Fruit fly (Drosophila melanogaster) whole organism, embryonic: ENCODE results near the gene wds.

Source experiments
- Asciz ChIP-seq: fragments of 200-800 bp; sonication (Bioruptor generic); optimal IDR thresholded peaks from 2 replicates; lab custom pipeline; 2017; ENCODE audit warnings: missing biosample characterization, mild to moderate bottlenecking, missing genetic modification characterization, missing genetic modification reagents
- BtbVII ChIP-seq: fragments of 200-800 bp; sonication (Bioruptor generic); optimal IDR thresholded peaks from 3 replicates; lab custom pipeline; 2017; ENCODE audit warnings: missing biosample characterization, mild to moderate bottlenecking, missing genetic modification characterization
- Bteb2 ChIP-seq: fragments of 200-800 bp; sonication (Bioruptor generic); optimal IDR thresholded peaks from 2 replicates; lab custom pipeline; 2016; ENCODE audit warnings: missing biosample characterization, missing genetic modification characterization
- CG11247 ChIP-seq: fragments of 200-800 bp; sonication (Bioruptor generic); IDR thresholded peaks from 2 replicates; pipeline ENCODE4 v1.3.6; 2022; ENCODE audit warnings: missing biosample characterization, missing genetic modification characterization
- CG12659 ChIP-seq: fragments of 200-800 bp; sonication (Bioruptor generic); optimal IDR thresholded peaks from 3 replicates; lab custom pipeline; 2017; ENCODE audit warnings: mild to moderate bottlenecking, missing biosample characterization, missing genetic modification reagents, missing genetic modification characterization
- CG14667 ChIP-seq: fragments of 200-800 bp; sonication (Bioruptor generic); IDR thresholded peaks from 2 replicates; pipeline ENCODE4 v1.3.6; 2022; ENCODE audit warnings: missing biosample characterization, missing genetic modification characterization
- CG15073 ChIP-seq: fragments of 200-800 bp; sonication (Bioruptor generic); optimal IDR thresholded peaks from 2 replicates; lab custom pipeline; 2016; ENCODE audit warnings: missing biosample characterization, missing genetic modification characterization
- CG15514 ChIP-seq: fragments of 200-800 bp; sonication (Bioruptor generic); optimal IDR thresholded peaks from 3 replicates; lab custom pipeline; 2017; ENCODE audit warnings: missing biosample characterization, missing genetic modification characterization, mild to moderate bottlenecking, moderate library complexity, missing genetic modification reagents
- CG1603 ChIP-seq: fragments of 200-800 bp; sonication (Bioruptor generic); optimal IDR thresholded peaks from 2 replicates; lab custom pipeline; 2019; ENCODE audit warnings: missing biosample characterization, mild to moderate bottlenecking, missing genetic modification characterization, moderate library complexity
- CG1647 ChIP-seq: fragments of 200-800 bp; sonication (Bioruptor generic); optimal IDR thresholded peaks from 3 replicates; lab custom pipeline; 2016; ENCODE audit warnings: missing biosample characterization, missing genetic modification characterization
- CG17359 ChIP-seq: fragments of 200-800 bp; sonication (Bioruptor generic); optimal IDR thresholded peaks from 3 replicates; lab custom pipeline; 2018; ENCODE audit warnings: missing biosample characterization, mild to moderate bottlenecking, missing genetic modification characterization, moderate library complexity
- CG17829 ChIP-seq: fragments of 200-800 bp; optimal IDR thresholded peaks from 2 replicates; lab custom pipeline; 2019; ENCODE audit warnings: missing biosample characterization, mild to moderate bottlenecking, missing genetic modification characterization, moderate library complexity
- CG1832 ChIP-seq: fragments of 200-800 bp; sonication (Bioruptor generic); optimal IDR thresholded peaks from 2 replicates; lab custom pipeline; 2017; ENCODE audit warnings: missing biosample characterization, mild to moderate bottlenecking, missing genetic modification characterization, inconsistent platforms
- CG18599 ChIP-seq: fragments of 200-800 bp; sonication (Bioruptor generic); optimal IDR thresholded peaks from 3 replicates; lab custom pipeline; 2017; ENCODE audit warnings: missing biosample characterization, missing genetic modification characterization, mild to moderate bottlenecking, moderate library complexity, missing genetic modification reagents
- CG2712 ChIP-seq: fragments of 200-800 bp; optimal IDR thresholded peaks from 3 replicates; lab custom pipeline; 2019; ENCODE audit warnings: missing biosample characterization, mild to moderate bottlenecking, missing genetic modification characterization, moderate library complexity
- CG30020 ChIP-seq: fragments of 200-800 bp; optimal IDR thresholded peaks from 2 replicates; lab custom pipeline; 2019; ENCODE audit warnings: missing biosample characterization, mild to moderate bottlenecking, missing genetic modification characterization, moderate library complexity
- CG5245 ChIP-seq: fragments of 200-800 bp; sonication (Bioruptor generic); optimal IDR thresholded peaks from 3 replicates; lab custom pipeline; 2016; ENCODE audit warnings: missing biosample characterization, missing genetic modification characterization
- CG7786 ChIP-seq: fragments of 200-800 bp; sonication (Bioruptor generic); optimal IDR thresholded peaks from 2 replicates; lab custom pipeline; 2016; ENCODE audit warnings: missing biosample characterization, missing genetic modification characterization
- CG9876 ChIP-seq: fragments of 200-800 bp; sonication (Bioruptor generic); optimal IDR thresholded peaks from 2 replicates; lab custom pipeline; 2016; ENCODE audit warnings: missing biosample characterization, missing genetic modification characterization
- CoRest ChIP-seq: fragments of 200-800 bp; sonication (Bioruptor generic); optimal IDR thresholded peaks from 3 replicates; lab custom pipeline; 2018; ENCODE audit warnings: missing biosample characterization, mild to moderate bottlenecking, missing genetic modification characterization, moderate library complexity
- Drgx ChIP-seq: fragments of 200-800 bp; sonication (Bioruptor generic); IDR thresholded peaks from 2 replicates; pipeline ENCODE4 v1.3.6; 2022; ENCODE audit warnings: missing biosample characterization, missing genetic modification characterization
- Eip74EF ChIP-seq, 2 experiments: fragments of 200-800 bp in 1 of 2; fragments of >200 bp in 1 of 2; sonication (Bioruptor generic) in 1 of 2; optimal IDR thresholded peaks; 2 replicates each; lab custom pipeline; 2017 to 2019; ENCODE audit warnings: missing biosample characterization in 2 of 2, missing genetic modification characterization in 2 of 2, mild to moderate bottlenecking in 1 of 2, moderate library complexity in 1 of 2
- HLH4C ChIP-seq: fragments of 200-800 bp; sonication (Bioruptor generic); IDR thresholded peaks from 3 replicates; pipeline ENCODE4 v1.3.6; 2022; ENCODE audit warnings: missing biosample characterization, missing genetic modification characterization; ENCODE audit not compliant: partially characterized antibody
- Hmx ChIP-seq: fragments of 200-800 bp; sonication (Bioruptor generic); optimal IDR thresholded peaks from 2 replicates; lab custom pipeline; 2016; ENCODE audit warnings: missing biosample characterization, missing genetic modification characterization
- MESR4 ChIP-seq: fragments of 200-800 bp; sonication (Bioruptor generic); optimal IDR thresholded peaks from 2 replicates; lab custom pipeline; 2018; ENCODE audit warnings: missing biosample characterization, mild to moderate bottlenecking, missing genetic modification characterization, moderate library complexity
- Scr ChIP-seq: fragments of 200-800 bp; sonication (Bioruptor generic); IDR thresholded peaks from 2 replicates; pipeline ENCODE4 v1.3.6; 2022; ENCODE audit warnings: missing biosample characterization, missing genetic modification characterization; ENCODE audit not compliant: partially characterized antibody
- Spps ChIP-seq: fragments of 200-800 bp; sonication (Bioruptor generic); optimal IDR thresholded peaks from 2 replicates; lab custom pipeline; 2018; ENCODE audit warnings: missing biosample characterization, mild to moderate bottlenecking, missing genetic modification characterization
- Vsx1 ChIP-seq: fragments of 200-800 bp; sonication (Bioruptor generic); optimal IDR thresholded peaks from 2 replicates; lab custom pipeline; 2017; ENCODE audit warnings: missing biosample characterization, mild to moderate bottlenecking, missing genetic modification characterization, missing genetic modification reagents
- YL-1 ChIP-seq: fragments of 200-800 bp; sonication (Bioruptor generic); optimal IDR thresholded peaks from 3 replicates; lab custom pipeline; 2017; ENCODE audit warnings: missing biosample characterization, mild to moderate bottlenecking, missing genetic modification characterization
- ash1 ChIP-seq: fragments of 200-800 bp; sonication (Bioruptor generic); optimal IDR thresholded peaks from 2 replicates; lab custom pipeline; 2018; ENCODE audit warnings: missing biosample characterization, mild to moderate bottlenecking, missing genetic modification characterization
- danr ChIP-seq: fragments of 200-800 bp; sonication (Bioruptor generic); IDR thresholded peaks from 2 replicates; pipeline ENCODE4 v1.3.6; 2022; ENCODE audit warnings: missing biosample characterization, missing genetic modification characterization
- esg ChIP-seq: fragments of 200-800 bp; sonication (Bioruptor generic); conservative IDR thresholded peaks from 2 replicates; pipeline ENCODE4 v1.3.6; 2022; ENCODE audit warnings: missing biosample characterization, missing genetic modification characterization
- fd64A ChIP-seq: fragments of 200-800 bp; sonication (Bioruptor generic); optimal IDR thresholded peaks from 3 replicates; lab custom pipeline; 2018; ENCODE audit warnings: missing biosample characterization, mild to moderate bottlenecking, missing genetic modification characterization
- gfzf ChIP-seq: fragments of 200-800 bp; sonication (Bioruptor generic); optimal IDR thresholded peaks from 2 replicates; lab custom pipeline; 2016; ENCODE audit warnings: missing biosample characterization, mild to moderate bottlenecking, missing genetic modification characterization, moderate library complexity
- jigr1 ChIP-seq: fragments of 200-800 bp; sonication (Bioruptor generic); IDR thresholded peaks from 3 replicates; pipeline ENCODE4 v1.3.6; 2022; ENCODE audit warnings: missing biosample characterization, missing genetic modification characterization
- knrl ChIP-seq: fragments of 200-800 bp; sonication (Bioruptor generic); IDR thresholded peaks from 3 replicates; pipeline ENCODE4 v1.3.6; 2022; ENCODE audit warnings: missing biosample characterization, missing genetic modification characterization; ENCODE audit not compliant: partially characterized antibody
- nau ChIP-seq: fragments of 200-800 bp; sonication (Bioruptor generic); optimal IDR thresholded peaks from 3 replicates; lab custom pipeline; 2017; ENCODE audit warnings: missing biosample characterization, mild to moderate bottlenecking, missing genetic modification characterization, missing genetic modification reagents
- row ChIP-seq: fragments of 200-800 bp; sonication (Bioruptor generic); IDR thresholded peaks from 3 replicates; pipeline ENCODE4 v1.3.6; 2022; ENCODE audit warnings: missing biosample characterization, missing genetic modification characterization
- sc ChIP-seq, 3 experiments: fragments of >200 bp in 2 of 3; fragments of 200-800 bp in 1 of 3; sonication (Bioruptor generic) in 1 of 3; optimal IDR thresholded peaks; 2 replicates in 2 of 3; 3 replicates in 1 of 3; lab custom pipeline; 2017; ENCODE audit warnings: mild to moderate bottlenecking in 1 of 3, missing biosample characterization in 1 of 3, missing genetic modification characterization in 1 of 3, missing genetic modification reagents in 1 of 3
- schlank ChIP-seq: fragments of 200-800 bp; sonication (Bioruptor generic); optimal IDR thresholded peaks from 2 replicates; lab custom pipeline; 2018; ENCODE audit warnings: missing biosample characterization, mild to moderate bottlenecking, missing genetic modification characterization
- sr ChIP-seq: fragments of 200-800 bp; sonication (Bioruptor generic); IDR thresholded peaks from 3 replicates; pipeline ENCODE4 v1.3.6; 2022; ENCODE audit warnings: missing biosample characterization, missing genetic modification characterization
- ssp ChIP-seq: fragments of 200-800 bp; sonication (Bioruptor generic); IDR thresholded peaks from 2 replicates; pipeline ENCODE4 v1.3.6; 2022; ENCODE audit warnings: missing biosample characterization, missing genetic modification characterization
- sug ChIP-seq: fragments of 200-800 bp; optimal IDR thresholded peaks from 2 replicates; lab custom pipeline; 2019; ENCODE audit warnings: missing biosample characterization, mild to moderate bottlenecking, missing genetic modification characterization, moderate library complexity
- tup ChIP-seq: fragments of 200-800 bp; sonication (Bioruptor generic); optimal IDR thresholded peaks from 2 replicates; lab custom pipeline; 2016; ENCODE audit warnings: missing biosample characterization, mild to moderate bottlenecking, missing genetic modification characterization, moderate library complexity
- tx ChIP-seq: fragments of 200-800 bp; sonication (Bioruptor generic); optimal IDR thresholded peaks from 2 replicates; lab custom pipeline; 2016; ENCODE audit warnings: missing biosample characterization, missing genetic modification characterization
- vvl ChIP-seq: fragments of 200-800 bp; sonication (Bioruptor generic); IDR thresholded peaks from 2 replicates; pipeline ENCODE4 v1.3.6; 2022; ENCODE audit warnings: missing biosample characterization, missing genetic modification characterization
- wdn ChIP-seq: fragments of 200-800 bp; sonication (Bioruptor generic); IDR thresholded peaks from 2 replicates; pipeline ENCODE4 v1.3.6; 2022; ENCODE audit warnings: missing biosample characterization, missing genetic modification characterization
- z ChIP-seq: fragments of 200-800 bp; sonication (Bioruptor generic); IDR thresholded peaks from 3 replicates; pipeline ENCODE4 v1.3.6; 2022; ENCODE audit warnings: missing biosample characterization, missing genetic modification characterization
- zen2 ChIP-seq: fragments of 200-800 bp; sonication (Bioruptor generic); IDR thresholded peaks from 3 replicates; pipeline ENCODE4 v1.3.6; 2022; ENCODE audit warnings: missing biosample characterization, missing genetic modification characterization; ENCODE audit not compliant: partially characterized antibody

The wds gene

dm6 chrX:2619651-2620050 lies 33.9 kb downstream of the wds start, which contains the start of the genes Tsp3A and Seipin (continued):
- peak; percentile 27 for TF ChIP-seq gfzf
- no peak for TF ChIP-seq CG15073
- peak; percentile 80 for TF ChIP-seq CG11247 (GFP tag; lab: Robert Waterston, UW)
- peak; percentile 65 for TF ChIP-seq Scr
- peak; percentile 77 for TF ChIP-seq CG2712 (tag; lab: Kevin White, UChicago)
- TF ChIP-seq CG14667 (GFP tag; lab: Robert Waterston, UW) = peak; percentile 76
- peak; percentile 69 for TF ChIP-seq ash1 (GFP tag; lab: Kevin White, UChicago)
- TF ChIP-seq z (GFP tag; lab: Robert Waterston, UW) = peak; percentile 70; the same call in 2 of the 3 replicates
- TF ChIP-seq vvl (GFP tag; lab: Robert Waterston, UW) = peak; percentile 94
- peak; percentile 91 for TF ChIP-seq row
- peak; percentile 46 for TF ChIP-seq CG5245 (GFP tag; lab: Kevin White, UChicago)
- TF ChIP-seq Drgx (GFP tag; lab: Robert Waterston, UW) = peak; percentile 86
- peak; percentile 75 for TF ChIP-seq CG1647
- peak; percentile 75 for TF ChIP-seq esg (GFP tag; lab: Robert Waterston, UW)
- TF ChIP-seq CG30020 (tag; lab: Kevin White, UChicago) = peak; percentile 37
- TF ChIP-seq knrl (GFP tag; lab: Robert Waterston, UW) = no peak
- TF ChIP-seq CG17829 = peak; percentile 81
- TF ChIP-seq nau (GFP tag; lab: Kevin White, UChicago) = no peak
- TF ChIP-seq BtbVII (GFP tag; lab: Kevin White, UChicago) = peak; percentile 89
- peak; percentile 25 for TF ChIP-seq YL-1 (GFP tag; lab: Kevin White, UChicago)
- TF ChIP-seq tx = peak; percentile 66
- TF ChIP-seq Asciz (GFP tag; lab: Kevin White, UChicago) = no peak
- peak; percentile 85 for TF ChIP-seq sug (tag; lab: Kevin White, UChicago)
- peak; percentile 16; the same call in 1 of the 3 replicates for TF ChIP-seq zen2 (GFP tag; lab: Robert Waterston, UW)
- peak; percentile 83 for TF ChIP-seq wdn (GFP tag; lab: Robert Waterston, UW)
- no peak for TF ChIP-seq Hmx (GFP tag; lab: Kevin White, UChicago)
- peak; percentile 82 for TF ChIP-seq CoRest (tag; lab: Kevin White, UChicago)
- peak in 1 of 2 experiments; percentile 70 for TF ChIP-seq Eip74EF (GFP tag; optimal IDR thresholded peaks at IDR 0.05; lab: Kevin White, UChicago)
- TF ChIP-seq Bteb2 (GFP tag; lab: Kevin White, UChicago) = peak; percentile 68
- peak; percentile 67 for TF ChIP-seq HLH4C (GFP tag; lab: Robert Waterston, UW)
- peak; percentile 61 for TF ChIP-seq danr (GFP tag; lab: Robert Waterston, UW)
- peak; percentile 85 for TF ChIP-seq CG7786 (GFP tag; lab: Kevin White, UChicago)
- TF ChIP-seq CG17359 (tag; lab: Kevin White, UChicago) = peak; percentile 88
- TF ChIP-seq CG1603 (tag; lab: Kevin White, UChicago) = peak; percentile 90
- TF ChIP-seq MESR4 (GFP tag; lab: Kevin White, UChicago) = peak; percentile 51
- TF ChIP-seq CG18599 (GFP tag; lab: Kevin White, UChicago) = peak; percentile 96
- TF ChIP-seq jigr1 (GFP tag; lab: Robert Waterston, UW) = 0 out of 3 replicates have a peak, but pooled peaks have one; percentile 32
- TF ChIP-seq sr = peak; percentile 55; the same call in 2 of the 3 replicates
- TF ChIP-seq CG1832 (GFP tag; lab: Kevin White, UChicago) = no peak
- no peak for TF ChIP-seq sc (optimal IDR thresholded peaks at IDR 0.05; lab: Kevin White, UChicago)
- no peak for TF ChIP-seq sc (GFP tag; optimal IDR thresholded peaks at IDR 0.05; lab: Kevin White, UChicago)
- TF ChIP-seq schlank (tag; lab: Kevin White, UChicago) = peak; percentile 87
- TF ChIP-seq fd64A (GFP tag; lab: Kevin White, UChicago) = peak; percentile 32
- TF ChIP-seq Spps (tag; lab: Kevin White, UChicago) = no peak
- TF ChIP-seq CG15514 = peak; percentile 87
- peak; percentile 68 for TF ChIP-seq CG9876 (GFP tag; lab: Kevin White, UChicago)
- peak; percentile 88 for TF ChIP-seq CG12659 (GFP tag; lab: Kevin White, UChicago)
- peak; percentile 61 for TF ChIP-seq ssp (GFP tag; lab: Robert Waterston, UW)
- TF ChIP-seq tup = peak; percentile 49
- no peak for TF ChIP-seq Vsx1 (GFP tag; lab: Kevin White, UChicago)
